Worm (Caenorhabditis elegans): ENCODE results near the gene C47E8.9.
A peak's percentile ranks its signal among the peaks of the same experiment; 100 is the strongest.

The C47E8.9 gene

DNA sequence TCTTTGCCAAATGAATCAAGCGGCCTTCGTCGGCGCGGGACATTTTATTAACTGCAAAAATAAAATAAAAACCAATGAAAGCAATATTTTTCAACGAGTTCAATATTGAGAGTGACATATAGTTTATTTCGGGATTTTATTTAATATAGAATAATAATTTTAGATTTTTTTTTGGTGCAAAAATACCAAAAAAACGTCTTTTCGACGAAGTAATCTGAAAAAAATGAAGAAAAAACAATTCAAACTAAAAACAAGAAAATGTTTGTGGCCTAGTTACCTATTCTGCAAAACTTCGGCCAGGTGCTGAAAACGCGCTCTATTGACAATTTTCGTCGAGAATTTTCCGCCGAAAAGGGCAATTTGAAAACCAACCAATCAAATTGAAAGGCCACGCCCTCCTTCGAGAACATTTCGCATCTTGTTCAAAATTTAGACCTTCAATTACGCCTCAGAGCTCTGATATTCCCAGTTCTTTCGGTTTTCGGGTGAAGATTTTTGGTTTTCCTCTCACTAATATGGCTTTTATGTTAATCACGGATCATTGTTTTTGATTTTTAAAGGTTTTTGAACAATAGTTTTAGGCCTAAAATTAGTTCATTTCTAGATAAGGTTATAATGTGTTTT lies 22.4 kb downstream of the C47E8.9 start, which contains the start of gene C47E8.4 (continued):
- TF ChIP-seq ztf-7 (tag; optimal IDR thresholded peaks at IDR 0.05) (peak; percentile 59), unc-39 (tag; optimal IDR thresholded peaks at IDR 0.05) (no peak), madf-5 (GFP tag; IDR thresholded peaks at IDR 0.05) (peak; percentile 74 to 81; a peak in 2 of 4 replicates), set-16 (GFP tag; IDR thresholded peaks at IDR 0.05) (peak; percentile 64), nhr-111 (GFP tag; optimal IDR thresholded peaks at IDR 0.05) (peak; percentile 54), vab-7 (GFP tag; IDR thresholded peaks at IDR 0.05) (peak; percentile 69), F10B5.3 (tag; optimal IDR thresholded peaks at IDR 0.05) (peak; percentile 92), mep-1 (tag; optimal IDR thresholded peaks at IDR 0.05) (peak; percentile 98), nhr-41 (GFP tag; IDR thresholded peaks at IDR 0.05) (peak; percentile 65; the same call in 1 of the 2 replicates), Y75B8A.6 (GFP tag; IDR thresholded peaks at IDR 0.05) (peak; percentile 80; the same call in 1 of the 2 replicates), F37D6.2 (tag; optimal IDR thresholded peaks at IDR 0.05) (peak; percentile 96), skn-1 (tag; optimal IDR thresholded peaks at IDR 0.05) (no peak), gei-8 (GFP tag; optimal IDR thresholded peaks at IDR 0.05) (no peak), daf-12 (tag; optimal IDR thresholded peaks at IDR 0.05) (no peak), php-3 (GFP tag; IDR thresholded peaks at IDR 0.05) (peak; percentile 89), nhr-6 (tag; optimal IDR thresholded peaks at IDR 0.05) (peak; percentile 99), ceh-32 (tag; optimal IDR thresholded peaks at IDR 0.05; ENCODE audit: poor library complexity) (peak; percentile 76), pqm-1 (tag; optimal IDR thresholded peaks at IDR 0.05) (peak; percentile 26), ces-1 (GFP tag; optimal IDR thresholded peaks at IDR 0.05) (peak; percentile 58), ama-1 (optimal IDR thresholded peaks at IDR 0.05) (peak; percentile 19), fos-1 (tag; optimal IDR thresholded peaks at IDR 0.05) (no peak), nhr-102 (tag; optimal IDR thresholded peaks at IDR 0.05) (peak; percentile 97), hmg-1.1 (GFP tag; IDR thresholded peaks at IDR 0.05) (peak; percentile 95), madf-9 (GFP tag; conservative IDR thresholded peaks at IDR 0.05) (peak; percentile 89), tra-1 (GFP tag; IDR thresholded peaks at IDR 0.05) (peak; percentile 98), nhr-11 (tag; optimal IDR thresholded peaks at IDR 0.05) (peak; percentile 99), Y105C5A.15 (GFP tag; IDR thresholded peaks at IDR 0.05) (no peak), aly-2 (tag; optimal IDR thresholded peaks at IDR 0.05) (no peak), nhr-48 (tag; optimal IDR thresholded peaks at IDR 0.05) (peak; percentile 94), F49E8.2 (tag; optimal IDR thresholded peaks at IDR 0.05; ENCODE audit: borderline replicate concordance) (peak; percentile 95), lin-1 (GFP tag; IDR thresholded peaks at IDR 0.05) (peak; percentile 89), sdz-12 (GFP tag; optimal IDR thresholded peaks at IDR 0.05) (peak; percentile 88), zip-11 (GFP tag; IDR thresholded peaks at IDR 0.05) (0 out of 2 replicates have a peak, but pooled peaks have one; percentile 31), ZK546.5 (tag; optimal IDR thresholded peaks at IDR 0.05) (peak in 1 of 2 experiments; percentile 62), hlh-11 (tag; optimal IDR thresholded peaks at IDR 0.05) (peak; percentile 96), nhr-77 (tag; optimal IDR thresholded peaks at IDR 0.05) (peak; percentile 93), spr-3 (GFP tag; optimal IDR thresholded peaks at IDR 0.05) (peak; percentile 85), ceh-82 (tag; optimal IDR thresholded peaks at IDR 0.05) (no peak), cey-2 (tag; optimal IDR thresholded peaks at IDR 0.05; ENCODE audit: borderline replicate concordance, insufficient read depth) (no peak), lin-29 (GFP tag; IDR thresholded peaks at IDR 0.05) (peak; percentile 90), zfp-3 (GFP tag; conservative IDR thresholded peaks at IDR 0.05) (peak; percentile 97), zfp-2 (tag; optimal IDR thresholded peaks at IDR 0.05) (peak; percentile 64), nhr-42 (GFP tag; IDR thresholded peaks at IDR 0.05) (peak; percentile 91), pha-4 (GFP tag; IDR thresholded peaks at IDR 0.05) (peak; percentile 94), pha-4 (tag; optimal IDR thresholded peaks at IDR 0.05) (peak; percentile 90), T20F7.1 (GFP tag; optimal IDR thresholded peaks at IDR 0.05) (peak; percentile 91), fkh-10 (GFP tag; optimal IDR thresholded peaks at IDR 0.05) (peak; percentile 96), nhr-28 (tag; optimal IDR thresholded peaks at IDR 0.05) (peak; percentile 83), R02D3.7 (tag; optimal IDR thresholded peaks at IDR 0.05) (no peak), hlh-30 (tag; optimal IDR thresholded peaks at IDR 0.05; ENCODE audit: insufficient read depth) (peak; percentile 91), dmd-8 (GFP tag; IDR thresholded peaks at IDR 0.05) (no peak)

Measured in whole organism, L4 larva.